Worm (Caenorhabditis elegans) whole organism, L4 larva: Measurements from ENCODE around the gene F35E12.6.

Source experiments
- T20F7.1 ChIP-seq: fragments of 200-800 bp; sonication (Bioruptor generic); optimal IDR thresholded peaks from 2 replicates; lab custom pipeline; 2018; ENCODE audit warnings: mild to moderate bottlenecking, missing genetic modification characterization, missing compliant biosample characterization
- ama-1 ChIP-seq: fragments of 150-350 bp; optimal IDR thresholded peaks from 2 replicates; lab custom pipeline; 2014; ENCODE audit warnings: inconsistent platforms, mixed read lengths
- ceh-44 ChIP-seq: fragments of 200-800 bp; sonication (Bioruptor generic); IDR thresholded peaks from 2 replicates; pipeline ENCODE4 v1.3.6; 2022; ENCODE audit warnings: missing genetic modification reagents, missing genetic modification characterization, missing compliant biosample characterization
- ceh-82 ChIP-seq: sonication (generic microtip); optimal IDR thresholded peaks from 2 replicates; lab custom pipeline; 2017; ENCODE audit warnings: missing biosample characterization, missing genetic modification characterization
- mep-1 ChIP-seq: fragments of 150-350 bp; sonication (generic microtip); optimal IDR thresholded peaks from 3 replicates; lab custom pipeline; 2014; ENCODE audit warnings: missing biosample characterization, missing genetic modification characterization
- mxl-3 ChIP-seq: fragments of 200-800 bp; sonication (Bioruptor generic); optimal IDR thresholded peaks from 2 replicates; lab custom pipeline; 2018; ENCODE audit warnings: mild to moderate bottlenecking, missing genetic modification characterization, missing compliant biosample characterization
- nhr-28 ChIP-seq: fragments of 150-350 bp; optimal IDR thresholded peaks from 2 replicates; lab custom pipeline; 2014; ENCODE audit warnings: missing biosample characterization, missing genetic modification characterization
- nhr-6 ChIP-seq: fragments of 150-350 bp; optimal IDR thresholded peaks from 2 replicates; lab custom pipeline; 2014; ENCODE audit warnings: missing biosample characterization, missing genetic modification characterization
- nhr-77 ChIP-seq: fragments of 150-350 bp; optimal IDR thresholded peaks from 2 replicates; lab custom pipeline; 2014; ENCODE audit warnings: missing biosample characterization, missing genetic modification characterization
- skn-1 ChIP-seq: fragments of 150-350 bp; optimal IDR thresholded peaks from 2 replicates; lab custom pipeline; 2014; ENCODE audit warnings: missing biosample characterization, missing genetic modification characterization
- tra-1 ChIP-seq: fragments of 200-800 bp; sonication (Bioruptor generic); IDR thresholded peaks from 2 replicates; pipeline ENCODE4 v1.3.6; 2022; ENCODE audit warnings: missing genetic modification reagents, missing genetic modification characterization, missing compliant biosample characterization
- unc-62 ChIP-seq, 3 experiments: fragments of 150-350 bp in 1 of 3; sonication (generic microtip); optimal IDR thresholded peaks in 2 of 3; peaks in 1 of 3; 1 replicate in 1 of 3; 2 replicates in 2 of 3; lab custom pipeline; 2014 to 2017; ENCODE audit warnings: missing biosample characterization in 3 of 3, missing genetic modification characterization in 3 of 3, missing genetic modification reagents in 3 of 3, missing genotype in 1 of 3
- zag-1 ChIP-seq: fragments of 150-350 bp; optimal IDR thresholded peaks from 2 replicates; lab custom pipeline; 2014; ENCODE audit warnings: missing biosample characterization, missing genetic modification characterization
- ztf-7 ChIP-seq: fragments of 150-350 bp; optimal IDR thresholded peaks from 2 replicates; lab custom pipeline; 2014; ENCODE audit warnings: missing biosample characterization, missing genetic modification characterization

ce11 chrV:13771209-13771608 is 35.2 kb upstream of the F35E12.6 start, which contains the start of gene F20G2.5:
- TF ChIP-seq nhr-6 (tag; lab: Kevin White, UChicago) (no peak), skn-1 (no peak), zag-1 (no peak), nhr-28 (tag; lab: Kevin White, UChicago) (peak; percentile 49), mep-1 (tag; lab: Kevin White, UChicago) (no peak), unc-62 (GFP tag; optimal IDR thresholded peaks at IDR 0.05 in 1 of 2; lab: Kevin White, UChicago) (no peak), unc-62 (tag; optimal IDR thresholded peaks at IDR 0.05; lab: Kevin White, UChicago) (no peak), mxl-3 (GFP tag; lab: Kevin White, UChicago) (no peak), ceh-82 (tag; lab: Kevin White, UChicago) (no peak), nhr-77 (tag; lab: Kevin White, UChicago) (no peak), ama-1 (lab: Kevin White, UChicago) (no peak), tra-1 (no peak), ztf-7 (tag; lab: Kevin White, UChicago) (no peak), T20F7.1 (GFP tag; lab: Kevin White, UChicago) (no peak), ceh-44 (no peak)
